Fruit fly (Drosophila melanogaster) S2 (cell line): ENCODE measurements around the gene Dus3.

Experiments used
- CG8478 ChIP-seq: fragments of >200 bp; optimal IDR thresholded peaks from 2 replicates; lab custom pipeline; 2018
- CTCF ChIP-seq, 2 experiments: fragments of >200 bp; optimal IDR thresholded peaks; 2 replicates each; lab custom pipeline; 2018

DNA sequence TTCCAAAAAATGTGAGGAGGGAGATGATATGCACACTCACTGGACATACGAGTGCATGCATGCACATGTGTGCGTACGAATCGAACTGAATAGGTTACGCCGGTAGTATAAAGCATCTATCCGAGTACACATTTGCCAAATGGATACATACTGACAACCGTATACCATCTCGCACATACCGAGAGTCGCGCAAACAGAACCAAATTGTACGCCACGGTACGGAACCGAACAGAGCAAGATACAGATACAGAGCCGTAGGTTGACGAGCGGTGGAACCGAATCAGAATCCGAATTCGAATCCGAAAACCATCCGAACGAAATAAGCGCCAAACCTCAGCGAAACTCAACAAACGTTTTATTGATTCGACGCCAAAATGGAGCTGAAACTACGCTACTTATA lies 3.7 kb upstream of the Dus3 start:
- TF ChIP-seq CG8478 (lab: Kevin White, UChicago) (no peak), CTCF (optimal IDR thresholded peaks at IDR 0.05; lab: Kevin White, UChicago) (no peak)
